Worm (Caenorhabditis elegans) whole organism, dauer: ENCODE data around the gene K03H1.12.

Experiments used
- unc-62 ChIP-seq: sonication (generic microtip); optimal IDR thresholded peaks from 2 replicates; lab custom pipeline; 2017; ENCODE audit warnings: missing biosample characterization, missing genetic modification reagents, missing genetic modification characterization

K03H1.12 gene

ce11 chrIII:9941020-9941674 is at the start of gene K03H1.12, which contains the start of gene K03H1.9:
K03H1.12 (plus strand) TSS chrIII:9941624.
K03H1.9 (minus strand) TSS chrIII:9941490.
- TF ChIP-seq unc-62 (GFP tag; lab: Kevin White, UChicago): no peak

- no peak for TF ChIP-seq unc-62 (GFP tag; lab: Kevin White, UChicago)
These were observed 48.6 kb upstream of the K03H1.12 start, which contains the start of gene mam-7 for ce11 chrIII:9892855-9893254. mam-7 (plus strand) TSS chrIII:9893155.

- TF ChIP-seq unc-62 (GFP tag; lab: Kevin White, UChicago): no peak
These were observed 41.7 kb upstream of the K03H1.12 start for ce11 chrIII:9899720-9900119.

ce11 chrIII:9903694-9904292 is 37.6 kb upstream of the K03H1.12 start:
- no peak for TF ChIP-seq unc-62 (GFP tag; lab: Kevin White, UChicago)

ce11 chrIII:9905307-9905706 is 36.1 kb upstream of the K03H1.12 start:
- TF ChIP-seq unc-62 (GFP tag; lab: Kevin White, UChicago): no peak

ce11 chrIII:9907574-9907973 is 33.9 kb upstream of the K03H1.12 start:
- no peak for TF ChIP-seq unc-62 (GFP tag; lab: Kevin White, UChicago)

- no peak for TF ChIP-seq unc-62 (GFP tag; lab: Kevin White, UChicago)
These were observed 32.7 kb upstream of the K03H1.12 start for ce11 chrIII:9908769-9909168.

- no peak for TF ChIP-seq unc-62 (GFP tag; lab: Kevin White, UChicago)
These were observed 30.6 kb upstream of the K03H1.12 start, which contains the start of the genes cyld-1 and F40F12.9 for ce11 chrIII:9910608-9911479. cyld-1 (minus strand) TSS chrIII:9910658. F40F12.9 (plus strand) TSS chrIII:9911328.

- no peak for TF ChIP-seq unc-62 (GFP tag; lab: Kevin White, UChicago)
These were observed 28.9 kb upstream of the K03H1.12 start for ce11 chrIII:9912501-9912900.

- no peak for TF ChIP-seq unc-62 (GFP tag; lab: Kevin White, UChicago)
These were observed 28.4 kb upstream of the K03H1.12 start for ce11 chrIII:9912998-9913397.

- TF ChIP-seq unc-62 (GFP tag; lab: Kevin White, UChicago): no peak
These were observed 27.7 kb upstream of the K03H1.12 start, which contains the start of gene cbp-3 for ce11 chrIII:9913722-9914121. cbp-3 (plus strand) TSS chrIII:9913993.

ce11 chrIII:9920764-9921163 is 20.7 kb upstream of the K03H1.12 start, which contains the start of gene F40F12.3:
F40F12.3 (minus strand) TSS chrIII:9920864.
- no peak for TF ChIP-seq unc-62 (GFP tag; lab: Kevin White, UChicago)

ce11 chrIII:9922310-9922709 is 19.1 kb upstream of the K03H1.12 start:
- no peak for TF ChIP-seq unc-62 (GFP tag; lab: Kevin White, UChicago)

ce11 chrIII:9922874-9923273 is 18.6 kb upstream of the K03H1.12 start, which contains the start of gene cbp-2:
cbp-2 (plus strand) TSS chrIII:9923174.
- TF ChIP-seq unc-62 (GFP tag; lab: Kevin White, UChicago): no peak

- TF ChIP-seq unc-62 (GFP tag; lab: Kevin White, UChicago): no peak
These were observed 14.8 kb upstream of the K03H1.12 start, which contains the start of gene ttr-3 for ce11 chrIII:9926650-9927049. ttr-3 (minus strand) TSS chrIII:9926750.

- no peak for TF ChIP-seq unc-62 (GFP tag; lab: Kevin White, UChicago)
These were observed 14.0 kb upstream of the K03H1.12 start, which contains the start of gene ttr-2 for ce11 chrIII:9927378-9927777. ttr-2 (plus strand) TSS chrIII:9927769.
